Worm (Caenorhabditis elegans) whole organism, L4 larva: ENCODE data around the gene srx-76.

ENCODE experiments used
- ZK546.5 ChIP-seq, 2 experiments: sonication (generic microtip); optimal IDR thresholded peaks; 2 replicates each; lab custom pipeline; 2017; ENCODE audit warnings: missing biosample characterization in 2 of 2, missing genetic modification characterization in 2 of 2
- aly-2 ChIP-seq: sonication (generic microtip); optimal IDR thresholded peaks from 2 replicates; lab custom pipeline; 2018; ENCODE audit warnings: missing biosample characterization, missing genetic modification characterization
- ceh-62 ChIP-seq: sonication (generic microtip); optimal IDR thresholded peaks from 2 replicates; lab custom pipeline; 2017; ENCODE audit warnings: missing biosample characterization, missing genetic modification characterization
- ces-1 ChIP-seq: fragments of 150-350 bp; sonication (generic microtip); optimal IDR thresholded peaks from 4 replicates; lab custom pipeline; 2014; ENCODE audit warnings: missing biosample characterization, missing genetic modification reagents, missing genetic modification characterization
- fkh-10 ChIP-seq: fragments of 150-350 bp; optimal IDR thresholded peaks from 2 replicates; lab custom pipeline; 2014; ENCODE audit warnings: missing biosample characterization, missing genetic modification reagents, missing genetic modification characterization
- lin-15B ChIP-seq: fragments of 150-350 bp; sonication (generic microtip); optimal IDR thresholded peaks from 3 replicates; lab custom pipeline; 2014; ENCODE audit warnings: missing biosample characterization, missing genetic modification characterization
- saeg-2 ChIP-seq: fragments of 200-800 bp; sonication (Bioruptor generic); IDR thresholded peaks from 2 replicates; pipeline ENCODE4 v1.3.6; 2022; ENCODE audit warnings: missing genetic modification reagents, missing genetic modification characterization, missing compliant biosample characterization

- TF ChIP-seq aly-2 (tag; lab: Kevin White, UChicago) (no peak), lin-15B (tag; lab: Kevin White, UChicago) (no peak), fkh-10 (GFP tag; lab: Kevin White, UChicago) (no peak), ces-1 (no peak), saeg-2 (GFP tag; lab: Robert Waterston, UW) (no peak), ZK546.5 (tag; optimal IDR thresholded peaks at IDR 0.05; lab: Kevin White, UChicago) (no peak), ceh-62 (tag; lab: Kevin White, UChicago) (no peak)
Observed at ce11 chrV:11845492-11845891, 46.1 kb upstream of the srx-76 start, which contains the start of gene hmp-1.
